Worm (Caenorhabditis elegans) whole organism, young adult: Measurements from ENCODE around the gene K08D9.10.

Experiments used
- B0019.2 ChIP-seq: fragments of 200-800 bp; sonication (Bioruptor generic); conservative IDR thresholded peaks from 2 replicates; pipeline ENCODE4 v1.3.6; 2022; ENCODE audit warnings: missing genetic modification reagents, missing genetic modification characterization, missing compliant biosample characterization
- C06A6.2 ChIP-seq: fragments of 200-800 bp; sonication (Bioruptor generic); conservative IDR thresholded peaks from 2 replicates; pipeline ENCODE4 v1.3.6; 2022; ENCODE audit warnings: missing genetic modification characterization, missing compliant biosample characterization
- F33H1.4 ChIP-seq: fragments of 200-800 bp; sonication (Bioruptor generic); IDR thresholded peaks from 2 replicates; pipeline ENCODE4 v1.3.6; 2022; ENCODE audit warnings: missing genetic modification reagents, missing genetic modification characterization, missing compliant biosample characterization
- F37B4.10 ChIP-seq: fragments of 200-800 bp; sonication (Bioruptor generic); IDR thresholded peaks from 2 replicates; pipeline ENCODE4 v1.3.6; 2022; ENCODE audit warnings: missing genetic modification characterization, missing compliant biosample characterization
- F49E8.2 ChIP-seq: sonication (generic microtip); optimal IDR thresholded peaks from 3 replicates; lab custom pipeline; 2017; ENCODE audit warnings: missing genetic modification characterization, mild to moderate bottlenecking, missing compliant biosample characterization, antibody characterized with exemption, moderate library complexity; ENCODE audit not compliant: insufficient read depth
- Y53G8AR.9 ChIP-seq: fragments of 200-800 bp; sonication (Bioruptor generic); conservative IDR thresholded peaks from 2 replicates; pipeline ENCODE4 v1.3.6; 2022; ENCODE audit warnings: missing genetic modification reagents, missing genetic modification characterization, missing compliant biosample characterization
- Y67H2A.10 ChIP-seq: fragments of 200-800 bp; sonication (Bioruptor generic); conservative IDR thresholded peaks from 2 replicates; pipeline ENCODE4 v1.3.6; 2022; ENCODE audit warnings: missing genetic modification reagents, missing genetic modification characterization, missing compliant biosample characterization
- Y95B8A.8 ChIP-seq: fragments of 200-800 bp; sonication (Bioruptor generic); IDR thresholded peaks from 2 replicates; pipeline ENCODE4 v1.3.6; 2022; ENCODE audit warnings: missing genetic modification reagents, missing genetic modification characterization, missing compliant biosample characterization
- ZK185.1 ChIP-seq: sonication (generic microtip); optimal IDR thresholded peaks from 2 replicates; lab custom pipeline; 2016; ENCODE audit warnings: mild to moderate bottlenecking, missing genetic modification characterization, missing compliant biosample characterization; ENCODE audit not compliant: poor library complexity, severe bottlenecking
- akir-1 ChIP-seq: fragments of 200-800 bp; sonication (Bioruptor generic); optimal IDR thresholded peaks from 2 replicates; lab custom pipeline; 2018; ENCODE audit warnings: mild to moderate bottlenecking, missing genetic modification characterization, moderate library complexity, missing compliant biosample characterization
- ama-1 ChIP-seq, 3 experiments: fragments of 150-350 bp in 1 of 3; sonication (generic microtip) in 2 of 3; optimal IDR thresholded peaks; 2 replicates each; lab custom pipeline; 2014 to 2018; ENCODE audit warnings: missing biosample characterization in 2 of 3, missing genetic modification characterization in 2 of 3, missing genetic modification reagents in 2 of 3
- ccch-3 ChIP-seq: fragments of 200-800 bp; sonication (Bioruptor generic); optimal IDR thresholded peaks from 2 replicates; lab custom pipeline; 2018; ENCODE audit warnings: mild to moderate bottlenecking, missing genetic modification characterization, missing compliant biosample characterization
- ceh-27 ChIP-seq: fragments of 200-800 bp; sonication (Bioruptor generic); optimal IDR thresholded peaks from 2 replicates; lab custom pipeline; 2018; ENCODE audit warnings: mild to moderate bottlenecking, missing genetic modification characterization, moderate library complexity, missing compliant biosample characterization
- dpl-1 ChIP-seq: fragments of 150-350 bp; optimal IDR thresholded peaks from 2 replicates; lab custom pipeline; 2014; ENCODE audit warnings: missing biosample characterization, missing genetic modification reagents, missing genetic modification characterization
- egl-18 ChIP-seq: fragments of 200-800 bp; sonication (Bioruptor generic); IDR thresholded peaks from 2 replicates; pipeline ENCODE4 v1.3.6; 2022; ENCODE audit warnings: missing genetic modification reagents, missing genetic modification characterization, missing compliant biosample characterization
- ekl-4 ChIP-seq: fragments of 200-800 bp; sonication (Bioruptor generic); IDR thresholded peaks from 2 replicates; pipeline ENCODE4 v1.3.6; 2022; ENCODE audit warnings: missing genetic modification reagents, missing genetic modification characterization, missing compliant biosample characterization
- ets-4 ChIP-seq: fragments of 200-800 bp; sonication (Bioruptor generic); optimal IDR thresholded peaks from 2 replicates; lab custom pipeline; 2018; ENCODE audit warnings: mild to moderate bottlenecking, missing genetic modification characterization, missing compliant biosample characterization
- him-1 ChIP-seq: sonication (generic microtip); optimal IDR thresholded peaks from 2 replicates; lab custom pipeline; 2016; ENCODE audit warnings: missing genotype, missing genetic modification reagents, missing genetic modification characterization, missing compliant biosample characterization
- hmg-1.2 ChIP-seq: fragments of 200-800 bp; sonication (Bioruptor generic); IDR thresholded peaks from 2 replicates; pipeline ENCODE4 v1.3.6; 2022; ENCODE audit warnings: missing genetic modification reagents, missing genetic modification characterization, missing compliant biosample characterization
- hmg-20 ChIP-seq: fragments of 200-800 bp; sonication (Bioruptor generic); IDR thresholded peaks from 2 replicates; pipeline ENCODE4 v1.3.6; 2022; ENCODE audit warnings: missing genetic modification reagents, missing genetic modification characterization, missing compliant biosample characterization
- let-526 ChIP-seq: fragments of 200-800 bp; sonication (Bioruptor generic); IDR thresholded peaks from 2 replicates; pipeline ENCODE4 v1.3.6; 2022; ENCODE audit warnings: missing genetic modification reagents, missing genetic modification characterization, missing compliant biosample characterization
- let-607 ChIP-seq, 2 experiments: fragments of 200-800 bp in 1 of 2; sonication (Bioruptor generic) in 1 of 2; sonication (generic microtip) in 1 of 2; optimal IDR thresholded peaks; 2 replicates each; lab custom pipeline; 2016 to 2018; ENCODE audit warnings: mild to moderate bottlenecking in 2 of 2, missing compliant biosample characterization in 2 of 2, missing genetic modification characterization in 2 of 2, moderate library complexity in 2 of 2, missing genotype in 1 of 2
- lir-1 ChIP-seq: fragments of 200-800 bp; sonication (Bioruptor generic); conservative IDR thresholded peaks from 2 replicates; pipeline ENCODE4 v1.3.6; 2022; ENCODE audit warnings: missing genetic modification reagents, missing genetic modification characterization, missing compliant biosample characterization
- madf-10 ChIP-seq: sonication (generic microtip); optimal IDR thresholded peaks from 2 replicates; lab custom pipeline; 2016; ENCODE audit warnings: mild to moderate bottlenecking, missing genetic modification characterization, missing compliant biosample characterization
- mel-28 ChIP-seq: sonication (generic microtip); optimal IDR thresholded peaks from 2 replicates; lab custom pipeline; 2016; ENCODE audit warnings: borderline replicate concordance, mild to moderate bottlenecking, missing genetic modification characterization, missing compliant biosample characterization
- mes-4 ChIP-seq: sonication (generic microtip); optimal IDR thresholded peaks from 2 replicates; lab custom pipeline; 2016; ENCODE audit warnings: missing genotype, missing genetic modification characterization, missing compliant biosample characterization
- nfya-2 ChIP-seq: fragments of 200-800 bp; sonication (Bioruptor generic); IDR thresholded peaks from 2 replicates; pipeline ENCODE4 v1.3.6; 2022; ENCODE audit warnings: missing genetic modification reagents, missing genetic modification characterization, missing compliant biosample characterization
- nhr-80 ChIP-seq: sonication (generic microtip); optimal IDR thresholded peaks from 2 replicates; lab custom pipeline; 2016; ENCODE audit warnings: missing genetic modification characterization, missing compliant biosample characterization
- rcor-1 ChIP-seq: fragments of 200-800 bp; sonication (Bioruptor generic); IDR thresholded peaks from 2 replicates; pipeline ENCODE4 v1.3.6; 2022; ENCODE audit warnings: missing genetic modification reagents, missing genetic modification characterization, missing compliant biosample characterization
- rpc-1 ChIP-seq, 2 experiments: fragments of 150-350 bp in 1 of 2; sonication (generic microtip) in 1 of 2; optimal IDR thresholded peaks; 2 replicates each; lab custom pipeline; 2014 to 2018; ENCODE audit warnings: missing biosample characterization in 1 of 2, missing genetic modification characterization in 1 of 2, missing genetic modification reagents in 1 of 2, missing genotype in 1 of 2
- snpc-3.4 ChIP-seq: sonication (generic microtip); optimal IDR thresholded peaks from 2 replicates; lab custom pipeline; 2017; ENCODE audit warnings: missing genetic modification characterization, mild to moderate bottlenecking, missing compliant biosample characterization, antibody characterized with exemption, moderate library complexity, missing genotype, missing genetic modification reagents
- snpc-4 ChIP-seq, 5 experiments: fragments of 150-350 bp in 1 of 5; sonication (generic microtip) in 4 of 5; optimal IDR thresholded peaks; 2 replicates each; lab custom pipeline; 2014 to 2018; ENCODE audit warnings: missing genetic modification characterization in 5 of 5, missing biosample characterization in 3 of 5, antibody characterized with exemption in 2 of 5, mild to moderate bottlenecking in 2 of 5, missing compliant biosample characterization in 2 of 5, missing genotype in 2 of 5, moderate library complexity in 2 of 5, missing genetic modification reagents in 1 of 5
- somi-1 ChIP-seq: fragments of 200-800 bp; sonication (Bioruptor generic); optimal IDR thresholded peaks from 2 replicates; lab custom pipeline; 2018; ENCODE audit warnings: mild to moderate bottlenecking, missing genetic modification characterization, missing compliant biosample characterization
- tbp1 ChIP-seq: fragments of 200-800 bp; sonication (Bioruptor generic); optimal IDR thresholded peaks from 2 replicates; lab custom pipeline; 2018; ENCODE audit warnings: mild to moderate bottlenecking, missing genetic modification characterization, missing compliant biosample characterization
- tbx-9 ChIP-seq: sonication (generic microtip); optimal IDR thresholded peaks from 2 replicates; lab custom pipeline; 2016; ENCODE audit warnings: borderline replicate concordance, missing genetic modification characterization, inconsistent platforms, missing compliant biosample characterization
- xnd-1 ChIP-seq: sonication (generic microtip); optimal IDR thresholded peaks from 2 replicates; lab custom pipeline; 2016; ENCODE audit warnings: missing genotype, missing genetic modification reagents, missing genetic modification characterization, missing compliant biosample characterization
- zim-3 ChIP-seq: sonication (generic microtip); optimal IDR thresholded peaks from 2 replicates; lab custom pipeline; 2017; ENCODE audit warnings: mild to moderate bottlenecking, missing genetic modification characterization, moderate library complexity, missing compliant biosample characterization
- ztf-18 ChIP-seq: sonication (generic microtip); optimal IDR thresholded peaks from 2 replicates; lab custom pipeline; 2016; ENCODE audit warnings: missing genotype, mild to moderate bottlenecking, missing genetic modification characterization, missing compliant biosample characterization
- ztf-25 ChIP-seq: fragments of 200-800 bp; sonication (Bioruptor generic); IDR thresholded peaks from 2 replicates; pipeline ENCODE4 v1.3.6; 2022; ENCODE audit warnings: missing genetic modification reagents, missing genetic modification characterization, missing compliant biosample characterization
- ztf-28 ChIP-seq: fragments of 200-800 bp; sonication (Bioruptor generic); IDR thresholded peaks from 2 replicates; pipeline ENCODE4 v1.3.6; 2022; ENCODE audit warnings: missing genetic modification reagents, missing genetic modification characterization, missing compliant biosample characterization
- ztf-3 ChIP-seq: fragments of 200-800 bp; sonication (Bioruptor generic); optimal IDR thresholded peaks from 2 replicates; lab custom pipeline; 2018; ENCODE audit warnings: mild to moderate bottlenecking, missing genetic modification characterization, missing compliant biosample characterization

K08D9.10 gene

DNA sequence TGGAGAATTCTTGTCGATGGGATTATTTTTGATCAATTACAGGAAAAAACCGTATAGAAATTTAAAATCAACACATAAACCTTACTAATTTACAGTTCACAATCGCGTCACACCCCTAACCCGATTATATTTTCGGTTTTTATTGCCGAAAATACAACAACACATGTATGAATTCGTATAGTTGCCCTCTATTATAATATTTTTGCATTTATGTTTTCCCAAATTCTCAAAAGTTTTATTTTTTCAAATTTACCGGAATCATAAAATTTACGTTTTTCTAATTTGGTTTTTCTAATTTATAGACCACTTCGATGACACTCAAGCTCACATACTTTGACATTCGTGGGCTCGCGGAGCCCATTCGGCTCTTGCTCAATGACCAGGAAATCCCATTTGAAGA is 12.3 kb downstream of the K08D9.10 start, which contains the start of gene gst-23:
Gene gst-23 (plus strand): TSS at position 301 of the 400 bp plus-strand sequence.
- no peak for TF ChIP-seq let-526
- TF ChIP-seq dpl-1 (GFP tag; lab: Kevin White, UChicago) = no peak
- no peak for TF ChIP-seq rcor-1
- no peak for TF ChIP-seq ztf-25 (GFP tag; lab: Robert Waterston, UW)
- no peak for TF ChIP-seq mel-28 (tag; lab: Kevin White, UChicago)
- TF ChIP-seq lir-1 = no peak
- no peak for TF ChIP-seq Y95B8A.8 (GFP tag; lab: Robert Waterston, UW)
- TF ChIP-seq zim-3 (tag; lab: Kevin White, UChicago) = no peak
- TF ChIP-seq ztf-18 (tag; lab: Kevin White, UChicago) = no peak

DNA sequence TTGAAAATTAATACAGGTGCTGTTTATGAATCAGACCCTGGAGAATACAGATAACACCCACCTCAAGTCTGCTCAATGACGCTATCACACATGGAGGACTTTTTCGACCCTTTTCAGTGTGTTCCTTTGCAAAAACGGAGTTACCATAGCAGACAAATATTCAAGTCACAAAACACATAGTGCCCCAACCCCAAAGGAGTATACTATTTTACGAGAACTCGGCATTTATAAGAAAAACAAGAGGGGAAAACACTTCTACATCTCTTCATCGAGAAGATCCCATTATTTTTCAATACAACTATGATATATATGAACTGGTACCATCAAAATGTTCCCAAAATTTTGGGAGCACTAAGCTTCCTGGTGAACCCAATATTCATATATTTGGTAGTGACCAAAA is 14.0 kb downstream of the K08D9.10 start, which contains the start of gene srj-7:
Gene srj-7 (plus strand): TSS at position 301 of the 400 bp plus-strand sequence.
- TF ChIP-seq let-607 (tag; optimal IDR thresholded peaks at IDR 0.05; lab: Kevin White, UChicago) (no peak), tbx-9 (tag; lab: Kevin White, UChicago) (no peak), F49E8.2 (tag; lab: Kevin White, UChicago) (no peak), B0019.2 (GFP tag; lab: Robert Waterston, UW) (no peak), Y67H2A.10 (GFP tag; lab: Robert Waterston, UW) (no peak), nhr-80 (tag; lab: Kevin White, UChicago) (no peak), madf-10 (no peak), ama-1 (optimal IDR thresholded peaks at IDR 0.05; lab: Kevin White, UChicago) (no peak), ama-1 (GFP tag; optimal IDR thresholded peaks at IDR 0.05; lab: Kevin White, UChicago) (no peak), hmg-20 (GFP tag; lab: Robert Waterston, UW) (no peak), mes-4 (no peak), ekl-4 (GFP tag; lab: Robert Waterston, UW) (no peak), akir-1 (GFP tag; lab: Kevin White, UChicago) (no peak), him-1 (tag; lab: Kevin White, UChicago) (no peak), ets-4 (no peak), hmg-1.2 (GFP tag; lab: Robert Waterston, UW) (no peak), ceh-27 (GFP tag; lab: Kevin White, UChicago) (no peak), egl-18 (no peak)

DNA sequence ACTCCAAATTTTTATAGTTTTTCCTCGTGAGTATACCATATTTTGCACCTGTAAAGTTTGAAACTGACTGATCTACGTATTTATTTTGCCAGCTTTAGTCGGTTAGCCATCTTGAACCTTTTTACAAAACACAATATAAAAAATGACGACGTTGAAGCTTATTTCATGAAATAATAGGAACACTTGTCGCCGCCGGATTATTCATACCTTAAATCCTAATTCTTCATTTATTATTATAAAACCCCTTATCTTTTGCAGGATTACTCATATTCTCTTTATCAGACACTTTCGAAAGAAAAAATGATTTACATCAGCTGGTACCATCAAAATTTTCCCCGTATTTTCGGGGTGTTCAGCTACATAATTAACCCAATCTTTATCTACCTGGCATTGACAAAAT is 16.8 kb downstream of the K08D9.10 start, which contains the start of gene srj-8:
Gene srj-8 (plus strand): TSS at position 301 of the 400 bp plus-strand sequence.
- TF ChIP-seq egl-18 = no peak

DNA sequence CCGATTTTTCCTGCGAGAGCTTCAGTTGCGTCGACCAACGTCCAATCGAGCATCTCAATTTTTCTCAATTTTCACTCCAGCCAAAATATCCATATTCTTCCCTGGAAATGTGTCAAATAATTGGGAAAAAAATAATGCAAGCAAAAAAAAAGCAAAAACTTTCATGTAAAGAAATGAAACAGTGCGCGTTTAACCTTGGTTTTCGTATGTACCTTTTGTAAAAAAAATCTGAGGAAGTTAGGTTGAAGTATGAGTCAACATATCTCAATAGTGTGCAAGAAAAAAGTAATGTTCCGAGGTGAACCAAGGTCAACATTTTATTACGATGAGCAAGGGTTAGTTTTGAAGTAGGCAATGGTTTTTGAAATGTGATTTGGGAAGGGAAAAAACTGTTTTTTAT is 19.5 kb downstream of the K08D9.10 start, which contains the start of gene T28A11.13:
Gene T28A11.13 (minus strand): TSS at position 101 of the 400 bp plus-strand sequence.
- TF ChIP-seq somi-1 (no peak), F49E8.2 (tag; lab: Kevin White, UChicago) (no peak), ztf-28 (GFP tag; lab: Robert Waterston, UW) (no peak), Y53G8AR.9 (no peak), C06A6.2 (GFP tag; lab: Robert Waterston, UW) (no peak)

DNA sequence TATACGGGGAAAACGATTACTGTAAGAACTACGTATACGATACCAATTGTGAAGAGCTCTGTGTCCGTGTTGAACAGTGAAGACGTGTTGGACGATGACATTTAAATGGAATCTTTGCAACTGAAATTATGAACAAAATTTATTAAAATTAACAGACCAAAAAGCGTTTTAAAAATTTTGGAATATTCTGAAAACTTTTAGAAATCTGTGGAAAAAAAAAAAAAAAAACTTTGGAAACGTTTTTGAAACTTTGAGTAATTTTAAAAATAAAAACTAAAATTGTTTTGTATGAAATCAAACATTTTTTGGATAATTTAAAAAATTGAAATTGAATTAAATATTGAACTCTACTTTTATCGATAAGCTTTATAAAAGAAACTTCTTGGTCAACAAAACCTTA is 25.4 kb downstream of the K08D9.10 start, which contains the start of gene srt-63:
Gene srt-63 (minus strand): TSS at position 101 of the 400 bp plus-strand sequence.
- TF ChIP-seq ZK185.1 (tag; lab: Kevin White, UChicago) (no peak), ets-4 (no peak), snpc-3.4 (tag; lab: Kevin White, UChicago) (no peak), F33H1.4 (GFP tag; lab: Robert Waterston, UW) (no peak), snpc-4 (GFP tag; optimal IDR thresholded peaks at IDR 0.05; lab: Kevin White, UChicago) (no peak), snpc-4 (tag; optimal IDR thresholded peaks at IDR 0.05; lab: Kevin White, UChicago) (no peak), tbp1 (GFP tag; lab: Kevin White, UChicago) (no peak), F37B4.10 (GFP tag; lab: Robert Waterston, UW) (no peak), nfya-2 (GFP tag; lab: Robert Waterston, UW) (no peak), xnd-1 (tag; lab: Kevin White, UChicago) (no peak), somi-1 (no peak), ztf-3 (GFP tag; lab: Kevin White, UChicago) (no peak), ccch-3 (no peak), rpc-1 (optimal IDR thresholded peaks at IDR 0.05; lab: Kevin White, UChicago) (no peak), rpc-1 (tag; optimal IDR thresholded peaks at IDR 0.05; lab: Kevin White, UChicago) (no peak), Y53G8AR.9 (no peak)
